Worm (Caenorhabditis elegans): ENCODE results near the gene unc-27.

Gene unc-27

DNA sequence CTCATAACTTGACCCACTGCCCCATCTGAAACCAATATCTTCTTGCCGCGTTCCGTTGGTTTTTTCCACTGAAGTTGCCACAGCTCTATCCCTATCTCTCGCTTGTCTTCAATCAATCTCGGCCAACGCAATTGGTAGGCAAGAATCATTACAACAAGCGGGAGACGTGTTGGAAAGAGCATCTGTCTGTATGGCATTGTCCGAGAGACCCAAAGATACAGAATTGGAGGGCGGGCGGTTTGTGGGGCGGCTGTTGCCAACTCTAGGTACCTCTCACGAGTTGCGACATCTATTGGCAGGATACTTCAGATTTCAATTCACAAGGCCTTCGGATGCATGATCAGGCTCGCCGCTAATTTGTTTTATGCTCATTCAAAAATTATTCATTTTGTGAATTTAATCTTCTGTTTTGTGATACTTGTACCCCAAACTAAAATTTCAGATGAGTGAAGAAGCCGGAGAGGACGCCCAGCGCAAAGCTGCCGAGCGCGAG lies at the start of gene unc-27:
TSS of gene unc-27 (plus strand) at position 443 of the 493 bp plus-strand sequence.
- no peak for TF ChIP-seq unc-62 (GFP tag; optimal IDR thresholded peaks at IDR 0.05)

- TF ChIP-seq unc-62 (GFP tag; optimal IDR thresholded peaks at IDR 0.05), result no peak
These were observed 47.6 kb upstream of the unc-27 start for ce11 chrX:8741629-8742170.

- TF ChIP-seq unc-62 (GFP tag; optimal IDR thresholded peaks at IDR 0.05), result no peak
These were observed 46.4 kb upstream of the unc-27 start, which contains the start of gene M02D8.7 for ce11 chrX:8742896-8743295. Gene M02D8.7 (minus strand): TSS chrX:8742996.

DNA sequence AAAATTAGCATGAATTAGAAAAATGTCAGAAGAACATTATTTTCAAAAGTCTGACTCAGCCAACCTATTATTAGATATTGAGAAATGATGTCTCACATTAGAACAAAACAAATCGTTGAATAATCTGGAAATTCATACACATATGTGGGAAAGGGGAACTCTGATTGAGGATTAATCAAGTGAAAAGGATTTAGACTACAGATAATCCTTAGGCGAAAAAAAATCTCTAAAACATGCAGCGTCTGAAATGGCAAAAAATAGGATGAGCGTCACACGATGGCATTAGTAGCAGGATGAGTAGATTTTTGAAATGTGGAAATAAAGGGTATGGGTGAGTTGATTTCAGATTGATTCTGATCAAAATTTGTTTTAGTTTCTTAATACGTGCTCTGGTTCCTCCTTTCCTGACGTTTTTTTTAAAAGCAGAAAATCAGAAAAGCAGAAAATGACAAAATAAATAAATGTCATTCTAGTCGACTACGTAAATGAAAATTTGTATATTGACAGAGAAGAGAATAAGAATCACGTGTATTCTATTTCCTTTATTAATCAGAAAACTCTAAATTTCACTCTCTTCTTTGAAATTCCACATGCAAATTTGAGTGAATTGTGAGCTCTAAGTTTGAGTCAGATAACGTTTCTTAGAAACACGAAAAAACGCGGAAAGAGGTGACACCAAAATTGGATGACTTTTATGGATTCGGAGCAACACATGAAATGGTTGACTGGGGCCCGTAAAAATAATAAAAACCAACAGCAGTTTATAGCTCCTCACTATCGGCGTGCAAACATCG lies 44.9 kb upstream of the unc-27 start:
- no peak for TF ChIP-seq unc-62 (GFP tag; optimal IDR thresholded peaks at IDR 0.05)

ce11 chrX:8745524-8745923 lies 43.7 kb upstream of the unc-27 start:
- no peak for TF ChIP-seq unc-62 (GFP tag; optimal IDR thresholded peaks at IDR 0.05)

DNA sequence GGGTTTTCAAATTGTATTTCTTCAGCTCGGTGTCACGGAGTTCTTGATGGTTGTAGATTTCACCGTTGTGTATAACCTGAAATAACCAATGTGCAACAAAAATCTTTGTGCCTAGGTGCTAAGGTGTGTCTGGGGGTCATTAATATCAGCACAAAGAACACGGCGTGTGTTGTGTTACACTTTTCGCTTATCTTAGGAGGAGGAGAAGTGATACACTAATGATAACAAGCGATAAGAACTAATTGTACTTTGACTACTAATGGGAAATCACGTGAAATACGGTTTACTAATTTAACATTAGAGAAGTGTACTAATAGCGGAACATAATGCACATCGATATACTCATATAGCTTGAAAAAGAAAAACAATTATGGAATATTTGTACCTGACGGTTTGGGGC lies 39.0 kb upstream of the unc-27 start:
- no peak for TF ChIP-seq unc-62 (GFP tag; optimal IDR thresholded peaks at IDR 0.05)

- TF ChIP-seq unc-62 (GFP tag; optimal IDR thresholded peaks at IDR 0.05), result no peak
These were observed 38.6 kb upstream of the unc-27 start, which contains the start of gene asns-2 for ce11 chrX:8750660-8751059. Gene asns-2 (minus strand): TSS chrX:8750941.

DNA sequence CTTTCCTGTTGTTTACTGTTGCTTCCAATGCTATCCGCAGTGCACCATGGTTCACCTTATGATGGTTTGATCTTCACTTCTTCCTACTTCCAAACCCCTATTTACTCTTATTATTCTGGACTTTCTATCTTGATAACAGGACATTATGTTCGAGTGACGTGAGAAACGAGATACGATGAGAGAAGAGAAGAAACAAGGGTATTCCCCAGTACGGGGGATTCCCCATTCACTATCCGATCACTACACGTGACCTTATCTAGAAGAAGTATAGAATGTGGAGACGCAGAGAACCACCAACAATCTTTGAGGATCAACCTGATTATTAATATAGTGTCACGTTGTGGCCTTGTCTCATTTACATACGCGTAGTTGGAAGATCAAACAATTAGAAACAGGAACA lies 36.7 kb upstream of the unc-27 start:
- TF ChIP-seq unc-62 (GFP tag; optimal IDR thresholded peaks at IDR 0.05), result no peak

ce11 chrX:8754285-8754795 lies 34.9 kb upstream of the unc-27 start:
- no peak for TF ChIP-seq unc-62 (GFP tag; optimal IDR thresholded peaks at IDR 0.05)

ce11 chrX:8755987-8756386 lies 33.3 kb upstream of the unc-27 start:
- TF ChIP-seq unc-62 (GFP tag; optimal IDR thresholded peaks at IDR 0.05), result no peak

DNA sequence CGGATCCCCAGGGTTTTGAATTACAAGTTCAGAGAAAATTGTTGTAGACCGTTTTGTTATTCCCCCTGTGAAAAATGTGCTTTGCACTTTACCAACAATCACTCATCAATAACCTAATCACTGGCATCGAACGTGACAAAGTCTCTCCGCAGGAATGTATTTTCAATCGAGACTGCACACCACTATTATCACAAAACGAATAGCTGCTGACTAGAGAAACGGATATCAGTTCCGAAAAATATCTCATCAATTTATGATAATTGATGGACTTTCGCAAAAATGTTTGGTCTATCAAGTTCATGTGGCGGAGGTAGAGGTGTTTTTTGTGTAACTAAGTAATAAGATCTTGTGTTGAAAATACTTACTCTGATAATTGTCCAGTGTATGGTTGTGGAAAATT lies 28.2 kb upstream of the unc-27 start:
- TF ChIP-seq unc-62 (GFP tag; optimal IDR thresholded peaks at IDR 0.05), result no peak

DNA sequence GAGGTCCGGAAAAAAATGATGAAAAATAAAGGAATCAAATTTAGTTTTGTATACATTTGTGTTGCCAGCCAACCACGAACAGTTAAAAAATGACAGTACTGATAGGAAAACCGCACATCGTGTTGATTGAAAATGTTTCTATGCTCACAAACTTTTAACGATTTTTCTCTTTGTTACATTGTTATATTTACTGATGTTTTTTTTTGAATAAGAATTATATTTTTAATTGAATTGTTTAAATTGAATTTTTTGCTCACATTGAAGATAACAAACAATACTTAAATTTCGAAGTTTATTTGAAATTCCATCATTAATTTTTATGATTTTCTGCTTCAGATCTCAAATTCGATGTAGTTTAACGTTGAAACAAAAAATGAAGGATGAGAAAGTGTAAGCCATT lies 27.8 kb upstream of the unc-27 start, which contains the start of gene M02D8.5:
TSS of gene M02D8.5 (minus strand) at position 101 of the 400 bp plus-strand sequence.
- no peak for TF ChIP-seq unc-62 (GFP tag; optimal IDR thresholded peaks at IDR 0.05)

DNA sequence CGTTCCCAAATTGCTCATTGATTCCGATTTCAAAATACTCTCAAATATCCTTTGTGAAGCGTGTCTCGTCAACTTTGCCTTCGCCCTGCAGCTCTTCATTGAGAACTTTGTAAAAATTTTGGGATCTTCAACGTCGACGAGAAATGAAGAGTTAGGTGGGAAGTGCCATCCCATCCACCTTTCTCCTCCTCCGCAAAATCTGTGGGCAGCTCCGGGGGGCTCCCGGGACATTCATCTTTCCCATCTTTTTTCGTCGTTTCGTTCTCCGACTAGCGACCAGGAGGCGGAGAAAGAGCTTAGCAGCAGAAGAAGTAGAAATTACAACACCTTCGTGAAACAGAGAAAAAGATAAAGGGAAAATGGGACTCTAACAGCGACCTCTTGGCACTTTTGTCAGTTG lies 26.3 kb upstream of the unc-27 start:
- no peak for TF ChIP-seq unc-62 (GFP tag; optimal IDR thresholded peaks at IDR 0.05)

DNA sequence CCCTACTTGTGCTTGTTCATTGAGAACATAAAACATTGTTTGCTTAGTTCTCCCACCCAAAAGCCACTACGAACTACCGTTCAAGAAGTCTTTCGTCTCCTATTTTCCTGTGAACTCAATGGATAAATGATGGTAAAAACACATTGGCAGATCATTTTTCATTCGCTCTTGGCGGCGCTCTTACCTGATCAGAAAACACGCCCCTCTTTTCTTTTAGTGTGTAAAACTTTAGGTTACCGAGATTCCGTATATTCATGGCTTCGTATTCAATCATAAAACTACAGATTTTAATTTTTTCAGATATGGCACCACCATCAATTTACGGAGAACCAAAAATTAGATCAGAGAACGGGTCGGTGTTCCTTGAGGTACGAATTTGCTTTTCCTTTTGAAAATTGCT lies 25.6 kb upstream of the unc-27 start, which contains the start of gene zig-12:
TSS of gene zig-12 (plus strand) at position 301 of the 400 bp plus-strand sequence.
- no peak for TF ChIP-seq unc-62 (GFP tag; optimal IDR thresholded peaks at IDR 0.05)

ce11 chrX:8764044-8764443 lies 25.2 kb upstream of the unc-27 start:
- no peak for TF ChIP-seq unc-62 (GFP tag; optimal IDR thresholded peaks at IDR 0.05)

ce11 chrX:8770316-8770715 lies 18.9 kb upstream of the unc-27 start:
- no peak for TF ChIP-seq unc-62 (GFP tag; optimal IDR thresholded peaks at IDR 0.05)

ce11 chrX:8778558-8778957 lies 10.7 kb upstream of the unc-27 start, which contains the start of gene ZK721.4:
Gene ZK721.4 (plus strand): TSS chrX:8778858.
- TF ChIP-seq unc-62 (GFP tag; optimal IDR thresholded peaks at IDR 0.05), result no peak
